Fruit fly (Drosophila melanogaster) whole organism, embryonic: ENCODE results near the gene GNBP2.

Experiments used
- Atf6 ChIP-seq: fragments of 200-800 bp; sonication (Bioruptor generic); IDR thresholded peaks from 2 replicates; pipeline ENCODE4 v1.3.6; 2022; ENCODE audit warnings: missing biosample characterization, missing genetic modification characterization
- BtbVII ChIP-seq: fragments of 200-800 bp; sonication (Bioruptor generic); optimal IDR thresholded peaks from 3 replicates; lab custom pipeline; 2017; ENCODE audit warnings: missing biosample characterization, mild to moderate bottlenecking, missing genetic modification characterization
- CG10366 ChIP-seq: fragments of 200-800 bp; sonication (Bioruptor generic); IDR thresholded peaks from 2 replicates; pipeline ENCODE4 v1.3.6; 2022; ENCODE audit warnings: missing biosample characterization, missing genetic modification characterization
- CG10543 ChIP-seq: fragments of 200-800 bp; sonication (Bioruptor generic); optimal IDR thresholded peaks from 3 replicates; lab custom pipeline; 2017; ENCODE audit warnings: missing biosample characterization, mild to moderate bottlenecking, missing genetic modification characterization, moderate library complexity
- CG10565 ChIP-seq: fragments of 200-800 bp; sonication (Bioruptor generic); optimal IDR thresholded peaks from 3 replicates; lab custom pipeline; 2016; ENCODE audit warnings: missing biosample characterization, mild to moderate bottlenecking, missing genetic modification characterization
- CG11085 ChIP-seq: fragments of 200-800 bp; sonication (Bioruptor generic); IDR thresholded peaks from 2 replicates; pipeline ENCODE4 v1.3.6; 2022; ENCODE audit warnings: missing biosample characterization, missing genetic modification characterization
- CG11398 ChIP-seq: fragments of 200-800 bp; sonication (Bioruptor generic); optimal IDR thresholded peaks from 2 replicates; lab custom pipeline; 2016; ENCODE audit warnings: missing biosample characterization, missing genetic modification characterization
- CG12391 ChIP-seq: fragments of 200-800 bp; sonication (Bioruptor generic); optimal IDR thresholded peaks from 3 replicates; lab custom pipeline; 2018; ENCODE audit warnings: missing biosample characterization, mild to moderate bottlenecking, missing genetic modification characterization, moderate library complexity
- CG13123 ChIP-seq: fragments of 200-800 bp; sonication (Bioruptor generic); optimal IDR thresholded peaks from 2 replicates; lab custom pipeline; 2016; ENCODE audit warnings: missing biosample characterization, missing genetic modification characterization
- CG15479 ChIP-seq: fragments of 200-800 bp; sonication (Bioruptor generic); optimal IDR thresholded peaks from 3 replicates; lab custom pipeline; 2019; ENCODE audit warnings: missing biosample characterization, mild to moderate bottlenecking, missing genetic modification characterization, moderate library complexity
- CG16863 ChIP-seq: fragments of 200-800 bp; sonication (Bioruptor generic); optimal IDR thresholded peaks from 3 replicates; lab custom pipeline; 2016; ENCODE audit warnings: missing biosample characterization, missing genetic modification characterization
- CG17359 ChIP-seq: fragments of 200-800 bp; sonication (Bioruptor generic); optimal IDR thresholded peaks from 3 replicates; lab custom pipeline; 2018; ENCODE audit warnings: missing biosample characterization, mild to moderate bottlenecking, missing genetic modification characterization, moderate library complexity
- CG17385 ChIP-seq: fragments of 200-800 bp; sonication (Bioruptor generic); optimal IDR thresholded peaks from 3 replicates; lab custom pipeline; 2018; ENCODE audit warnings: missing biosample characterization, mild to moderate bottlenecking, missing genetic modification characterization
- CG17802 ChIP-seq: fragments of 200-800 bp; sonication (Bioruptor generic); optimal IDR thresholded peaks from 2 replicates; lab custom pipeline; 2018; ENCODE audit warnings: missing biosample characterization, mild to moderate bottlenecking, missing genetic modification characterization, moderate library complexity
- CG30403 ChIP-seq: fragments of 200-800 bp; sonication (Bioruptor generic); optimal IDR thresholded peaks from 3 replicates; lab custom pipeline; 2016; ENCODE audit warnings: missing biosample characterization, missing genetic modification characterization
- CG31224 ChIP-seq: fragments of 200-800 bp; sonication (Bioruptor generic); IDR thresholded peaks from 2 replicates; pipeline ENCODE4 v1.3.6; 2022; ENCODE audit warnings: missing biosample characterization, missing genetic modification characterization
- CG31365 ChIP-seq: fragments of 200-800 bp; sonication (Bioruptor generic); optimal IDR thresholded peaks from 2 replicates; lab custom pipeline; 2018; ENCODE audit warnings: missing biosample characterization, mild to moderate bottlenecking, missing genetic modification characterization
- CG3281 ChIP-seq: fragments of 200-800 bp; sonication (Bioruptor generic); optimal IDR thresholded peaks from 3 replicates; lab custom pipeline; 2017; ENCODE audit warnings: missing biosample characterization, mild to moderate bottlenecking, missing genetic modification characterization
- CG42726 ChIP-seq: fragments of 200-800 bp; sonication (Bioruptor generic); IDR thresholded peaks from 2 replicates; pipeline ENCODE4 v1.3.6; 2022; ENCODE audit warnings: missing biosample characterization, missing genetic modification characterization; ENCODE audit not compliant: partially characterized antibody
- CG6791 ChIP-seq: fragments of 200-800 bp; sonication (Bioruptor generic); IDR thresholded peaks from 3 replicates; pipeline ENCODE4 v1.3.6; 2022; ENCODE audit warnings: missing biosample characterization, missing genetic modification characterization; ENCODE audit not compliant: partially characterized antibody
- CG7839 ChIP-seq: fragments of 200-800 bp; sonication (Bioruptor generic); optimal IDR thresholded peaks from 3 replicates; lab custom pipeline; 2018; ENCODE audit warnings: missing biosample characterization, mild to moderate bottlenecking, missing genetic modification characterization, moderate library complexity
- CG8089 ChIP-seq: fragments of 200-800 bp; sonication (Bioruptor generic); optimal IDR thresholded peaks from 3 replicates; lab custom pipeline; 2016; ENCODE audit warnings: missing biosample characterization, missing genetic modification characterization
- CG8478 ChIP-seq: fragments of >200 bp; optimal IDR thresholded peaks from 2 replicates; lab custom pipeline; 2018
- CG9609 ChIP-seq: fragments of 200-800 bp; sonication (Bioruptor generic); optimal IDR thresholded peaks from 3 replicates; lab custom pipeline; 2016; ENCODE audit warnings: missing biosample characterization, missing genetic modification characterization
- CHES-1-like ChIP-seq: fragments of 200-800 bp; sonication (Bioruptor generic); optimal IDR thresholded peaks from 2 replicates; lab custom pipeline; 2016; ENCODE audit warnings: missing biosample characterization, missing genetic modification characterization
- CTCF ChIP-seq: fragments of 200-800 bp; sonication (Bioruptor generic); optimal IDR thresholded peaks from 2 replicates; lab custom pipeline; 2017; ENCODE audit warnings: missing biosample characterization, mild to moderate bottlenecking, missing genetic modification characterization, moderate library complexity
- Camta ChIP-seq: fragments of 200-800 bp; sonication (Bioruptor generic); optimal IDR thresholded peaks from 2 replicates; lab custom pipeline; 2016; ENCODE audit warnings: missing biosample characterization, missing genetic modification characterization
- Dref ChIP-seq: fragments of 200-800 bp; sonication (Bioruptor generic); IDR thresholded peaks from 2 replicates; pipeline ENCODE4 v1.3.6; 2022; ENCODE audit warnings: missing biosample characterization, missing genetic modification characterization
- ERR ChIP-seq: fragments of 200-800 bp; sonication (Bioruptor generic); optimal IDR thresholded peaks from 2 replicates; lab custom pipeline; 2016; ENCODE audit warnings: missing biosample characterization, missing genetic modification characterization
- Fer1 ChIP-seq: fragments of 200-800 bp; sonication (Bioruptor generic); optimal IDR thresholded peaks from 2 replicates; lab custom pipeline; 2017; ENCODE audit warnings: missing biosample characterization, mild to moderate bottlenecking, missing genetic modification characterization
- HHEX ChIP-seq: fragments of 200-800 bp; sonication (Bioruptor generic); optimal IDR thresholded peaks from 3 replicates; lab custom pipeline; 2017; ENCODE audit warnings: missing biosample characterization, mild to moderate bottlenecking, missing genetic modification characterization, missing genetic modification reagents
- Hey ChIP-seq: fragments of 200-800 bp; sonication (Bioruptor generic); optimal IDR thresholded peaks from 3 replicates; lab custom pipeline; 2018; ENCODE audit warnings: missing biosample characterization, mild to moderate bottlenecking, missing genetic modification characterization
- MBD-R2 ChIP-seq: fragments of 200-800 bp; sonication (Bioruptor generic); IDR thresholded peaks from 2 replicates; pipeline ENCODE4 v1.3.6; 2022; ENCODE audit warnings: missing biosample characterization, missing genetic modification characterization
- Taf1 ChIP-seq: fragments of 200-800 bp; sonication (Bioruptor generic); IDR thresholded peaks from 2 replicates; pipeline ENCODE4 v1.3.6; 2022; ENCODE audit warnings: missing biosample characterization, missing genetic modification characterization
- Trl ChIP-seq, 3 experiments: fragments of >200 bp in 2 of 3; fragments of 200-800 bp in 1 of 3; sonication (Bioruptor generic) in 1 of 3; optimal IDR thresholded peaks; 2 replicates in 1 of 3; 3 replicates in 2 of 3; lab custom pipeline; 2016 to 2017; ENCODE audit warnings: missing biosample characterization in 1 of 3, missing genetic modification characterization in 1 of 3
- Vsx1 ChIP-seq: fragments of 200-800 bp; sonication (Bioruptor generic); optimal IDR thresholded peaks from 2 replicates; lab custom pipeline; 2017; ENCODE audit warnings: missing biosample characterization, mild to moderate bottlenecking, missing genetic modification characterization, missing genetic modification reagents
- br ChIP-seq: fragments of >200 bp; optimal IDR thresholded peaks from 2 replicates; lab custom pipeline; 2017
- cato ChIP-seq: fragments of 200-800 bp; sonication (Bioruptor generic); optimal IDR thresholded peaks from 2 replicates; lab custom pipeline; 2016; ENCODE audit warnings: missing biosample characterization, missing genetic modification characterization, borderline replicate concordance
- cwo ChIP-seq: fragments of 200-800 bp; sonication (Bioruptor generic); optimal IDR thresholded peaks from 3 replicates; lab custom pipeline; 2017; ENCODE audit warnings: missing biosample characterization, missing genetic modification characterization, mild to moderate bottlenecking, moderate library complexity, missing genetic modification reagents
- fd96Cb ChIP-seq: fragments of 200-800 bp; sonication (Bioruptor generic); optimal IDR thresholded peaks from 2 replicates; lab custom pipeline; 2018; ENCODE audit warnings: missing biosample characterization, mild to moderate bottlenecking, missing genetic modification characterization, moderate library complexity
- fu2 ChIP-seq: fragments of 200-800 bp; sonication (Bioruptor generic); optimal IDR thresholded peaks from 2 replicates; lab custom pipeline; 2016; ENCODE audit warnings: missing biosample characterization, missing genetic modification characterization
- gcm ChIP-seq: fragments of 200-800 bp; sonication (Bioruptor generic); optimal IDR thresholded peaks from 2 replicates; lab custom pipeline; 2019; ENCODE audit warnings: missing biosample characterization, mild to moderate bottlenecking, missing genetic modification characterization, moderate library complexity
- gsb ChIP-seq: fragments of 200-800 bp; sonication (Bioruptor generic); IDR thresholded peaks from 2 replicates; pipeline ENCODE4 v1.3.6; 2022; ENCODE audit warnings: missing biosample characterization, missing genetic modification characterization
- lola ChIP-seq, 3 experiments: fragments of >200 bp in 2 of 3; fragments of 200-800 bp in 1 of 3; sonication (Bioruptor generic) in 1 of 3; optimal IDR thresholded peaks; 2 replicates each; lab custom pipeline; 2017 to 2019; ENCODE audit warnings: missing biosample characterization in 3 of 3, missing genetic modification characterization in 3 of 3, mild to moderate bottlenecking in 1 of 3, moderate library complexity in 1 of 3
- mirr ChIP-seq: fragments of 200-800 bp; sonication (Bioruptor generic); optimal IDR thresholded peaks from 3 replicates; lab custom pipeline; 2018; ENCODE audit warnings: missing biosample characterization, mild to moderate bottlenecking, missing genetic modification characterization
- pb ChIP-seq: fragments of 200-800 bp; sonication (Bioruptor generic); optimal IDR thresholded peaks from 3 replicates; lab custom pipeline; 2016; ENCODE audit warnings: missing biosample characterization, missing genetic modification characterization
- sens ChIP-seq: fragments of 200-800 bp; sonication (Bioruptor generic); peaks from one replicate; lab custom pipeline; 2016; ENCODE audit warnings: missing biosample characterization, missing genetic modification characterization
- sug ChIP-seq: fragments of 200-800 bp; optimal IDR thresholded peaks from 2 replicates; lab custom pipeline; 2019; ENCODE audit warnings: missing biosample characterization, mild to moderate bottlenecking, missing genetic modification characterization, moderate library complexity
- tll ChIP-seq, 2 experiments: fragments of 200-800 bp in 1 of 2; fragments of >200 bp in 1 of 2; sonication (Bioruptor generic) in 1 of 2; optimal IDR thresholded peaks; 2 replicates each; lab custom pipeline; 2017 to 2019; ENCODE audit warnings: missing biosample characterization in 2 of 2, missing genetic modification characterization in 2 of 2, mild to moderate bottlenecking in 1 of 2, moderate library complexity in 1 of 2
- toy ChIP-seq: fragments of 200-800 bp; sonication (Bioruptor generic); IDR thresholded peaks from 2 replicates; pipeline ENCODE4 v1.3.6; 2022; ENCODE audit warnings: missing biosample characterization, missing genetic modification characterization
- usp ChIP-seq: fragments of >200 bp; optimal IDR thresholded peaks from 2 replicates; lab custom pipeline; 2017; ENCODE audit warnings: missing biosample characterization, missing genetic modification characterization
- vvl ChIP-seq: fragments of 200-800 bp; sonication (Bioruptor generic); IDR thresholded peaks from 2 replicates; pipeline ENCODE4 v1.3.6; 2022; ENCODE audit warnings: missing biosample characterization, missing genetic modification characterization

GNBP2 gene

DNA sequence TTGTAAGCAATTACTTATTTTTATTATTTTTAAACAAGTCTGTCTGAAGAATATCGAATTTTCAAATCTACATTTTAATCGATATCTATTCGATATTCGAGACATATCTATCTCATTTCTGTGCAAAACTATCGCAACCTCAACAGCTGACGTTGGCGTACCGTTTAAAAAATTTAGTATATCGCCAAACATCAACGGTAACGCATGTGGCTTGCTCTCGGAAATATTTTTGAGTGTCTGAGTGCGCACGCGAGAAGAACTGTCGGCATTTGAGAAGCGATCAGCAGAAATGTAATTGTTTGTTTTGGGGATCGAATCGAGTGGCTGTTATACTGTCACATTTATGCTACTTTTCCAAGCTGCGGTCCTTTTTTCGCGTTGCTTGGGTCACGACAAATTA, 49.4 kb downstream of the GNBP2 start, which contains the start of gene MYPT-75D (continued):
- TF ChIP-seq fu2 (no peak), CG8089 (GFP tag; lab: Kevin White, UChicago) (peak; percentile 12), Hey (tag; lab: Kevin White, UChicago) (no peak), CG31365 (tag; lab: Kevin White, UChicago) (peak; percentile 24), CG17359 (tag; lab: Kevin White, UChicago) (peak; percentile 35), BtbVII (GFP tag; lab: Kevin White, UChicago) (no peak), sens (GFP tag; lab: Kevin White, UChicago) (peak; percentile 90), Dref (GFP tag; lab: Robert Waterston, UW) (peak; percentile 83), Taf1 (GFP tag; lab: Robert Waterston, UW) (no peak), CG11398 (GFP tag; lab: Kevin White, UChicago) (peak; percentile 49), CG17802 (tag; lab: Kevin White, UChicago) (no peak), CG13123 (no peak), CG7839 (tag; lab: Kevin White, UChicago) (peak; percentile 32), CG30403 (GFP tag; lab: Kevin White, UChicago) (no peak), CG17385 (GFP tag; lab: Kevin White, UChicago) (peak; percentile 52), CG42726 (GFP tag; lab: Robert Waterston, UW) (peak; percentile 90), mirr (GFP tag; lab: Kevin White, UChicago) (peak; percentile 44), usp (GFP tag; lab: Kevin White, UChicago) (no peak), lola (GFP tag; optimal IDR thresholded peaks at IDR 0.05; lab: Kevin White, UChicago) (no peak), cato (GFP tag; lab: Kevin White, UChicago) (no peak), gsb (no peak), tll (GFP tag; optimal IDR thresholded peaks at IDR 0.05; lab: Kevin White, UChicago) (peak in 1 of 2 experiments; percentile 9), pb (GFP tag; lab: Kevin White, UChicago) (no peak), CG3281 (GFP tag; lab: Kevin White, UChicago) (peak; percentile 8), gcm (GFP tag; lab: Kevin White, UChicago) (peak; percentile 30), br (no peak), Trl (optimal IDR thresholded peaks at IDR 0.05; lab: Kevin White, UChicago) (no peak), Trl (GFP tag; optimal IDR thresholded peaks at IDR 0.05; lab: Kevin White, UChicago) (peak; percentile 51), toy (GFP tag; lab: Robert Waterston, UW) (0 out of 2 replicates have a peak, but pooled peaks have one; percentile 10), CG8478 (no peak), CG12391 (tag; lab: Kevin White, UChicago) (peak; percentile 31), MBD-R2 (GFP tag; lab: Robert Waterston, UW) (peak; percentile 36), CHES-1-like (GFP tag; lab: Kevin White, UChicago) (peak; percentile 62), CG6791 (GFP tag; lab: Robert Waterston, UW) (peak; percentile 84), CTCF (no peak), sug (peak; percentile 41), fd96Cb (tag; lab: Kevin White, UChicago) (no peak), vvl (GFP tag; lab: Robert Waterston, UW) (peak; percentile 49), CG16863 (GFP tag; lab: Kevin White, UChicago) (peak; percentile 17), Fer1 (peak; percentile 45), CG9609 (GFP tag; lab: Kevin White, UChicago) (no peak), CG10543 (GFP tag; lab: Kevin White, UChicago) (peak; percentile 3), Atf6 (GFP tag; lab: Robert Waterston, UW) (peak; percentile 37; the same call in 1 of the 2 replicates), Vsx1 (GFP tag; lab: Kevin White, UChicago) (no peak), cwo (GFP tag; lab: Kevin White, UChicago) (peak; percentile 37), Camta (GFP tag; lab: Kevin White, UChicago) (peak; percentile 29), CG10565 (no peak), CG31224 (GFP tag; lab: Robert Waterston, UW) (no peak), CG10366 (GFP tag; lab: Robert Waterston, UW) (no peak), CG15479 (GFP tag; lab: Kevin White, UChicago) (no peak), ERR (peak; percentile 20), CG11085 (GFP tag; lab: Robert Waterston, UW) (no peak), HHEX (GFP tag; lab: Kevin White, UChicago) (no peak)
